Fruit fly (Drosophila melanogaster) whole organism, embryonic: ENCODE data around the gene CG13690.

Source experiments
- Aef1 ChIP-seq: fragments of 200-800 bp; sonication (Bioruptor generic); IDR thresholded peaks from 3 replicates; pipeline ENCODE4 v1.3.6; 2022; ENCODE audit warnings: missing biosample characterization, missing genetic modification characterization
- Awh ChIP-seq: fragments of 200-800 bp; sonication (Bioruptor generic); IDR thresholded peaks from 2 replicates; pipeline ENCODE4, ENCODE4 v1.3.6; 2022; ENCODE audit warnings: missing biosample characterization, missing genetic modification characterization
- B-H2 ChIP-seq: fragments of 200-800 bp; sonication (Bioruptor generic); optimal IDR thresholded peaks from 2 replicates; lab custom pipeline; 2018; ENCODE audit warnings: missing biosample characterization, mild to moderate bottlenecking, missing genetic modification characterization
- CG10209 ChIP-seq: fragments of 200-800 bp; sonication (Bioruptor generic); optimal IDR thresholded peaks from 3 replicates; lab custom pipeline; 2017; ENCODE audit warnings: missing biosample characterization, mild to moderate bottlenecking, missing genetic modification characterization, missing genetic modification reagents
- CG10462 ChIP-seq: fragments of 200-800 bp; sonication (Bioruptor generic); optimal IDR thresholded peaks from 2 replicates; lab custom pipeline; 2016; ENCODE audit warnings: missing biosample characterization, missing genetic modification characterization
- CG10959 ChIP-seq: fragments of 200-800 bp; sonication (Bioruptor generic); IDR thresholded peaks from 2 replicates; pipeline ENCODE4 v1.3.6; 2022; ENCODE audit warnings: missing biosample characterization, missing genetic modification characterization
- CG12769 ChIP-seq: fragments of 200-800 bp; sonication (Bioruptor generic); optimal IDR thresholded peaks from 2 replicates; lab custom pipeline; 2019; ENCODE audit warnings: missing biosample characterization, mild to moderate bottlenecking, missing genetic modification characterization, moderate library complexity
- CG13123 ChIP-seq: fragments of 200-800 bp; sonication (Bioruptor generic); optimal IDR thresholded peaks from 2 replicates; lab custom pipeline; 2016; ENCODE audit warnings: missing biosample characterization, missing genetic modification characterization
- CG13424 ChIP-seq: fragments of 200-800 bp; sonication (Bioruptor generic); optimal IDR thresholded peaks from 2 replicates; lab custom pipeline; 2019; ENCODE audit warnings: missing biosample characterization, mild to moderate bottlenecking, missing genetic modification characterization, moderate library complexity
- CG1602 ChIP-seq: fragments of 200-800 bp; sonication (Bioruptor generic); optimal IDR thresholded peaks from 3 replicates; lab custom pipeline; 2016; ENCODE audit warnings: missing biosample characterization, missing genetic modification characterization
- CG1603 ChIP-seq: fragments of 200-800 bp; sonication (Bioruptor generic); optimal IDR thresholded peaks from 2 replicates; lab custom pipeline; 2019; ENCODE audit warnings: missing biosample characterization, mild to moderate bottlenecking, missing genetic modification characterization, moderate library complexity
- CG2712 ChIP-seq: fragments of 200-800 bp; optimal IDR thresholded peaks from 3 replicates; lab custom pipeline; 2019; ENCODE audit warnings: missing biosample characterization, mild to moderate bottlenecking, missing genetic modification characterization, moderate library complexity
- CG31388 ChIP-seq: fragments of 200-800 bp; sonication (Bioruptor generic); optimal IDR thresholded peaks from 2 replicates; lab custom pipeline; 2016; ENCODE audit warnings: missing biosample characterization, missing genetic modification characterization
- CG34224 ChIP-seq: fragments of 200-800 bp; sonication (Bioruptor generic); IDR thresholded peaks from 3 replicates; pipeline ENCODE4 v1.3.6; 2022; ENCODE audit warnings: missing biosample characterization, missing genetic modification characterization; ENCODE audit not compliant: partially characterized antibody
- CG7372 ChIP-seq: fragments of 200-800 bp; sonication (Bioruptor generic); IDR thresholded peaks from 2 replicates; pipeline ENCODE4 v1.3.6; 2022; ENCODE audit warnings: missing biosample characterization, missing genetic modification characterization
- CG7987 ChIP-seq: fragments of 200-800 bp; sonication (Bioruptor generic); optimal IDR thresholded peaks from 2 replicates; lab custom pipeline; 2018; ENCODE audit warnings: missing biosample characterization, mild to moderate bottlenecking, missing genetic modification characterization, moderate library complexity
- CG8388 ChIP-seq: fragments of 200-800 bp; sonication (Bioruptor generic); optimal IDR thresholded peaks from 2 replicates; lab custom pipeline; 2019; ENCODE audit warnings: missing biosample characterization, mild to moderate bottlenecking, missing genetic modification characterization, moderate library complexity
- CG8924 ChIP-seq: fragments of 200-800 bp; optimal IDR thresholded peaks from 3 replicates; lab custom pipeline; 2019; ENCODE audit warnings: missing biosample characterization, mild to moderate bottlenecking, missing genetic modification characterization, moderate library complexity
- Deaf1 ChIP-seq: fragments of 200-800 bp; optimal IDR thresholded peaks from 3 replicates; lab custom pipeline; 2019; ENCODE audit warnings: missing biosample characterization, mild to moderate bottlenecking, missing genetic modification characterization, moderate library complexity
- Dek ChIP-seq: fragments of 200-800 bp; sonication (Bioruptor generic); optimal IDR thresholded peaks from 3 replicates; lab custom pipeline; 2019; ENCODE audit warnings: missing biosample characterization, mild to moderate bottlenecking, missing genetic modification characterization, moderate library complexity
- Dip2 ChIP-seq: fragments of 200-800 bp; sonication (Bioruptor generic); IDR thresholded peaks from 2 replicates; pipeline ENCODE4 v1.3.6; 2022; ENCODE audit warnings: missing biosample characterization, missing genetic modification characterization
- Ets65A ChIP-seq: fragments of 200-800 bp; sonication (Bioruptor generic); peaks from one replicate; lab custom pipeline; 2016; ENCODE audit warnings: missing biosample characterization, missing genetic modification characterization
- Hsf ChIP-seq: fragments of 200-800 bp; sonication (Bioruptor generic); optimal IDR thresholded peaks from 3 replicates; lab custom pipeline; 2016; ENCODE audit warnings: missing biosample characterization, missing genetic modification characterization
- MTF-1 ChIP-seq: fragments of 200-800 bp; sonication (Bioruptor generic); optimal IDR thresholded peaks from 2 replicates; lab custom pipeline; 2018; ENCODE audit warnings: missing biosample characterization, mild to moderate bottlenecking, missing genetic modification characterization, borderline replicate concordance
- Pdp1 ChIP-seq, 2 experiments: fragments of 200-800 bp; sonication (Bioruptor generic); optimal IDR thresholded peaks; 3 replicates each; lab custom pipeline; 2016; ENCODE audit warnings: missing biosample characterization in 2 of 2, missing genetic modification characterization in 2 of 2, mild to moderate bottlenecking in 1 of 2, moderate library complexity in 1 of 2
- Poxn ChIP-seq: fragments of 200-800 bp; sonication (Bioruptor generic); IDR thresholded peaks from 2 replicates; pipeline ENCODE4 v1.3.6; 2022; ENCODE audit warnings: missing biosample characterization, missing genetic modification characterization
- Rfx ChIP-seq: fragments of 200-800 bp; sonication (Bioruptor generic); IDR thresholded peaks from 2 replicates; pipeline ENCODE4 v1.3.6; 2022; ENCODE audit warnings: missing biosample characterization, missing genetic modification characterization
- Scr ChIP-seq: fragments of 200-800 bp; sonication (Bioruptor generic); IDR thresholded peaks from 2 replicates; pipeline ENCODE4 v1.3.6; 2022; ENCODE audit warnings: missing biosample characterization, missing genetic modification characterization; ENCODE audit not compliant: partially characterized antibody
- Xrp1 ChIP-seq: fragments of 200-800 bp; sonication (Bioruptor generic); IDR thresholded peaks from 2 replicates; pipeline ENCODE4 v1.3.6; 2022; ENCODE audit warnings: missing biosample characterization, missing genetic modification characterization
- aop ChIP-seq: fragments of 200-800 bp; sonication (Bioruptor generic); IDR thresholded peaks from 2 replicates; pipeline ENCODE4 v1.3.6; 2022; ENCODE audit warnings: missing biosample characterization, missing genetic modification characterization
- az2 ChIP-seq: fragments of 200-800 bp; sonication (Bioruptor generic); optimal IDR thresholded peaks from 3 replicates; lab custom pipeline; 2016; ENCODE audit warnings: missing biosample characterization, missing genetic modification characterization
- cwo ChIP-seq: fragments of 200-800 bp; sonication (Bioruptor generic); optimal IDR thresholded peaks from 3 replicates; lab custom pipeline; 2017; ENCODE audit warnings: missing biosample characterization, missing genetic modification characterization, mild to moderate bottlenecking, moderate library complexity, missing genetic modification reagents
- exex ChIP-seq: fragments of 200-800 bp; sonication (Bioruptor generic); optimal IDR thresholded peaks from 4 replicates; lab custom pipeline; 2018; ENCODE audit warnings: missing biosample characterization, mild to moderate bottlenecking, missing genetic modification characterization, moderate library complexity
- gcm2 ChIP-seq: fragments of 200-800 bp; sonication (Bioruptor generic); optimal IDR thresholded peaks from 2 replicates; lab custom pipeline; 2016; ENCODE audit warnings: missing biosample characterization, missing genetic modification characterization
- grn ChIP-seq: fragments of 200-800 bp; sonication (Bioruptor generic); optimal IDR thresholded peaks from 3 replicates; lab custom pipeline; 2017; ENCODE audit warnings: missing biosample characterization, missing genetic modification characterization
- gsb-n ChIP-seq: fragments of 200-800 bp; sonication (Bioruptor generic); optimal IDR thresholded peaks from 3 replicates; lab custom pipeline; 2018; ENCODE audit warnings: missing biosample characterization, mild to moderate bottlenecking, missing genetic modification characterization
- jumu ChIP-seq: fragments of 200-800 bp; sonication (Bioruptor generic); optimal IDR thresholded peaks from 3 replicates; lab custom pipeline; 2016; ENCODE audit warnings: missing biosample characterization, missing genetic modification characterization
- knrl ChIP-seq: fragments of 200-800 bp; sonication (Bioruptor generic); IDR thresholded peaks from 3 replicates; pipeline ENCODE4 v1.3.6; 2022; ENCODE audit warnings: missing biosample characterization, missing genetic modification characterization; ENCODE audit not compliant: partially characterized antibody
- nau ChIP-seq: fragments of 200-800 bp; sonication (Bioruptor generic); optimal IDR thresholded peaks from 3 replicates; lab custom pipeline; 2017; ENCODE audit warnings: missing biosample characterization, mild to moderate bottlenecking, missing genetic modification characterization, missing genetic modification reagents
- pnt ChIP-seq: fragments of 200-800 bp; sonication (Bioruptor generic); optimal IDR thresholded peaks from 3 replicates; lab custom pipeline; 2016; ENCODE audit warnings: missing biosample characterization, missing genetic modification characterization
- sisA ChIP-seq: fragments of 200-800 bp; sonication (Bioruptor generic); IDR thresholded peaks from 2 replicates; pipeline ENCODE4 v1.3.6; 2022; ENCODE audit warnings: missing biosample characterization, missing genetic modification characterization
- slbo ChIP-seq: fragments of 200-800 bp; sonication (Bioruptor generic); IDR thresholded peaks from 2 replicates; pipeline ENCODE4 v1.3.6; 2022; ENCODE audit warnings: missing biosample characterization, missing genetic modification characterization
- sug ChIP-seq: fragments of 200-800 bp; optimal IDR thresholded peaks from 2 replicates; lab custom pipeline; 2019; ENCODE audit warnings: missing biosample characterization, mild to moderate bottlenecking, missing genetic modification characterization, moderate library complexity
- tin ChIP-seq: fragments of 200-800 bp; sonication (Bioruptor generic); optimal IDR thresholded peaks from 3 replicates; lab custom pipeline; 2016; ENCODE audit warnings: missing biosample characterization, missing genetic modification characterization
- tll ChIP-seq, 2 experiments: fragments of 200-800 bp in 1 of 2; fragments of >200 bp in 1 of 2; sonication (Bioruptor generic) in 1 of 2; optimal IDR thresholded peaks; 2 replicates each; lab custom pipeline; 2017 to 2019; ENCODE audit warnings: missing biosample characterization in 2 of 2, missing genetic modification characterization in 2 of 2, mild to moderate bottlenecking in 1 of 2, moderate library complexity in 1 of 2
- tna ChIP-seq: fragments of 200-800 bp; sonication (Bioruptor generic); IDR thresholded peaks from 2 replicates; pipeline ENCODE4 v1.3.6; 2022; ENCODE audit warnings: missing biosample characterization, missing genetic modification characterization; ENCODE audit not compliant: partially characterized antibody
- twi ChIP-seq: fragments of 200-800 bp; optimal IDR thresholded peaks from 2 replicates; lab custom pipeline; 2019; ENCODE audit warnings: missing biosample characterization, mild to moderate bottlenecking, missing genetic modification characterization, moderate library complexity
- usp ChIP-seq: fragments of >200 bp; optimal IDR thresholded peaks from 2 replicates; lab custom pipeline; 2017; ENCODE audit warnings: missing biosample characterization, missing genetic modification characterization
- vvl ChIP-seq: fragments of 200-800 bp; sonication (Bioruptor generic); IDR thresholded peaks from 2 replicates; pipeline ENCODE4 v1.3.6; 2022; ENCODE audit warnings: missing biosample characterization, missing genetic modification characterization

Gene CG13690

dm6 chr2L:421119-421821, 1.8 kb upstream of the CG13690 start, which contains the start of the genes CG11885 and CG13692 (continued):
- TF ChIP-seq sug (tag; lab: Kevin White, UChicago) (peak; percentile 62), gcm2 (GFP tag; lab: Kevin White, UChicago) (no peak), CG8924 (peak; percentile 71), CG7372 (GFP tag; lab: Robert Waterston, UW) (0 out of 2 replicates have a peak, but pooled peaks have one; percentile 21), B-H2 (GFP tag; lab: Kevin White, UChicago) (peak; percentile 75), CG2712 (tag; lab: Kevin White, UChicago) (peak; percentile 68), CG12769 (peak; percentile 44), Rfx (GFP tag; lab: Robert Waterston, UW) (peak; percentile 74), cwo (GFP tag; lab: Kevin White, UChicago) (no peak), CG1602 (GFP tag; lab: Kevin White, UChicago) (no peak), tin (GFP tag; lab: Kevin White, UChicago) (no peak), knrl (GFP tag; lab: Robert Waterston, UW) (peak; percentile 97), CG1603 (tag; lab: Kevin White, UChicago) (peak; percentile 90), Hsf (GFP tag; lab: Kevin White, UChicago) (peak; percentile 8), CG13424 (tag; lab: Kevin White, UChicago) (peak; percentile 39), Poxn (GFP tag; lab: Robert Waterston, UW) (no peak), Deaf1 (peak; percentile 65), usp (GFP tag; lab: Kevin White, UChicago) (no peak), exex (peak; percentile 65), twi (tag; lab: Kevin White, UChicago) (peak; percentile 25), pnt (no peak), CG13123 (GFP tag; lab: Kevin White, UChicago) (no peak), Aef1 (GFP tag; lab: Robert Waterston, UW) (no peak), grn (peak; percentile 84), Dek (tag; lab: Kevin White, UChicago) (peak; percentile 67), sisA (no peak), CG8388 (GFP tag; lab: Kevin White, UChicago) (no peak), CG10959 (no peak), CG10209 (GFP tag; lab: Kevin White, UChicago) (peak; percentile 31), Ets65A (GFP tag; lab: Kevin White, UChicago) (peak; percentile 96), CG34224 (GFP tag; lab: Robert Waterston, UW) (peak; percentile 100), CG31388 (GFP tag; lab: Kevin White, UChicago) (no peak), Scr (GFP tag; lab: Robert Waterston, UW) (peak; percentile 97), az2 (GFP tag; lab: Kevin White, UChicago) (peak; percentile 21), jumu (GFP tag; lab: Kevin White, UChicago) (no peak), Pdp1 (GFP tag; optimal IDR thresholded peaks at IDR 0.05; lab: Kevin White, UChicago) (peak; percentile 7 to 98), tna (GFP tag; lab: Robert Waterston, UW) (peak; percentile 95), gsb-n (tag; lab: Kevin White, UChicago) (peak; percentile 32), nau (GFP tag; lab: Kevin White, UChicago) (peak; percentile 27), Dip2 (GFP tag; lab: Robert Waterston, UW) (no peak), tll (GFP tag; optimal IDR thresholded peaks at IDR 0.05; lab: Kevin White, UChicago) (peak in 1 of 2 experiments; percentile 30), aop (GFP tag; lab: Robert Waterston, UW) (no peak), slbo (GFP tag; lab: Robert Waterston, UW) (peak; percentile 48), vvl (peak; percentile 69), CG10462 (GFP tag; lab: Kevin White, UChicago) (no peak), CG7987 (peak; percentile 75), MTF-1 (peak; percentile 24), Awh (no peak), Xrp1 (GFP tag; lab: Robert Waterston, UW) (no peak)
